Fruit fly (Drosophila melanogaster) whole organism, embryonic: ENCODE results near the gene Pex10.

Source experiments
- B-H1 ChIP-seq: fragments of 200-800 bp; sonication (Bioruptor generic); IDR thresholded peaks from 3 replicates; pipeline ENCODE4 v1.3.6; 2022; ENCODE audit warnings: missing biosample characterization, missing genetic modification characterization
- Bgb ChIP-seq: fragments of 200-800 bp; sonication (Bioruptor generic); IDR thresholded peaks from 2 replicates; pipeline ENCODE4 v1.3.6; 2022; ENCODE audit warnings: missing biosample characterization, missing genetic modification characterization; ENCODE audit not compliant: partially characterized antibody
- CG12155 ChIP-seq: fragments of 200-800 bp; sonication (Bioruptor generic); optimal IDR thresholded peaks from 3 replicates; lab custom pipeline; 2016; ENCODE audit warnings: missing biosample characterization, missing genetic modification characterization
- CG12659 ChIP-seq: fragments of 200-800 bp; sonication (Bioruptor generic); optimal IDR thresholded peaks from 3 replicates; lab custom pipeline; 2017; ENCODE audit warnings: mild to moderate bottlenecking, missing biosample characterization, missing genetic modification reagents, missing genetic modification characterization
- CG12769 ChIP-seq: fragments of 200-800 bp; sonication (Bioruptor generic); optimal IDR thresholded peaks from 2 replicates; lab custom pipeline; 2019; ENCODE audit warnings: missing biosample characterization, mild to moderate bottlenecking, missing genetic modification characterization, moderate library complexity
- CG13296 ChIP-seq: fragments of 200-800 bp; sonication (Bioruptor generic); optimal IDR thresholded peaks from 3 replicates; lab custom pipeline; 2018; ENCODE audit warnings: missing biosample characterization, mild to moderate bottlenecking, missing genetic modification characterization
- CG13894 ChIP-seq: fragments of 200-800 bp; sonication (Bioruptor generic); optimal IDR thresholded peaks from 3 replicates; lab custom pipeline; 2018; ENCODE audit warnings: missing biosample characterization, mild to moderate bottlenecking, missing genetic modification characterization, moderate library complexity
- CG14710 ChIP-seq: fragments of 200-800 bp; sonication (Bioruptor generic); optimal IDR thresholded peaks from 3 replicates; lab custom pipeline; 2019; ENCODE audit warnings: missing biosample characterization, mild to moderate bottlenecking, missing genetic modification characterization, moderate library complexity
- CG15514 ChIP-seq: fragments of 200-800 bp; sonication (Bioruptor generic); optimal IDR thresholded peaks from 3 replicates; lab custom pipeline; 2017; ENCODE audit warnings: missing biosample characterization, missing genetic modification characterization, mild to moderate bottlenecking, moderate library complexity, missing genetic modification reagents
- CG16813 ChIP-seq: fragments of 200-800 bp; sonication (Bioruptor generic); IDR thresholded peaks from 3 replicates; pipeline ENCODE4 v1.3.6; 2022; ENCODE audit warnings: missing biosample characterization, missing genetic modification characterization; ENCODE audit not compliant: partially characterized antibody
- CG17912 ChIP-seq: fragments of 200-800 bp; sonication (Bioruptor generic); optimal IDR thresholded peaks from 2 replicates; lab custom pipeline; 2018; ENCODE audit warnings: missing biosample characterization, mild to moderate bottlenecking, missing genetic modification characterization
- CG31441 ChIP-seq: fragments of 200-800 bp; sonication (Bioruptor generic); IDR thresholded peaks from 2 replicates; pipeline ENCODE4 v1.3.6; 2022; ENCODE audit warnings: missing biosample characterization, missing genetic modification characterization
- CG3281 ChIP-seq: fragments of 200-800 bp; sonication (Bioruptor generic); optimal IDR thresholded peaks from 3 replicates; lab custom pipeline; 2017; ENCODE audit warnings: missing biosample characterization, mild to moderate bottlenecking, missing genetic modification characterization
- CG34224 ChIP-seq: fragments of 200-800 bp; sonication (Bioruptor generic); IDR thresholded peaks from 3 replicates; pipeline ENCODE4 v1.3.6; 2022; ENCODE audit warnings: missing biosample characterization, missing genetic modification characterization; ENCODE audit not compliant: partially characterized antibody
- CG6791 ChIP-seq: fragments of 200-800 bp; sonication (Bioruptor generic); IDR thresholded peaks from 3 replicates; pipeline ENCODE4 v1.3.6; 2022; ENCODE audit warnings: missing biosample characterization, missing genetic modification characterization; ENCODE audit not compliant: partially characterized antibody
- CG7963 ChIP-seq: fragments of 200-800 bp; sonication (Bioruptor generic); IDR thresholded peaks from 3 replicates; pipeline ENCODE4 v1.3.6; 2022; ENCODE audit warnings: missing biosample characterization, missing genetic modification characterization; ENCODE audit not compliant: partially characterized antibody
- CG7987 ChIP-seq: fragments of 200-800 bp; sonication (Bioruptor generic); optimal IDR thresholded peaks from 2 replicates; lab custom pipeline; 2018; ENCODE audit warnings: missing biosample characterization, mild to moderate bottlenecking, missing genetic modification characterization, moderate library complexity
- D19A ChIP-seq: fragments of 200-800 bp; optimal IDR thresholded peaks from 3 replicates; lab custom pipeline; 2019; ENCODE audit warnings: missing biosample characterization, mild to moderate bottlenecking, missing genetic modification characterization, moderate library complexity
- Ets97D ChIP-seq: fragments of 200-800 bp; sonication (Bioruptor generic); optimal IDR thresholded peaks from 3 replicates; lab custom pipeline; 2016; ENCODE audit warnings: missing biosample characterization, missing genetic modification characterization
- HmgD ChIP-seq: fragments of 200-800 bp; sonication (Bioruptor generic); optimal IDR thresholded peaks from 3 replicates; lab custom pipeline; 2016; ENCODE audit warnings: missing biosample characterization, missing genetic modification characterization
- MBD-R2 ChIP-seq: fragments of 200-800 bp; sonication (Bioruptor generic); IDR thresholded peaks from 2 replicates; pipeline ENCODE4 v1.3.6; 2022; ENCODE audit warnings: missing biosample characterization, missing genetic modification characterization
- Med ChIP-seq: fragments of 200-800 bp; sonication (Bioruptor generic); peaks from one replicate; lab custom pipeline; 2016; ENCODE audit warnings: missing biosample characterization, missing genetic modification characterization, mild to moderate bottlenecking, inconsistent platforms, moderate library complexity
- Mes4 ChIP-seq: fragments of 200-800 bp; sonication (Bioruptor generic); optimal IDR thresholded peaks from 2 replicates; lab custom pipeline; 2016; ENCODE audit warnings: missing biosample characterization, missing genetic modification characterization
- NC2β ChIP-seq: fragments of 200-800 bp; sonication (Bioruptor generic); optimal IDR thresholded peaks from 2 replicates; lab custom pipeline; 2016; ENCODE audit warnings: missing biosample characterization, missing genetic modification characterization
- NFAT ChIP-seq: fragments of 200-800 bp; sonication (Bioruptor generic); IDR thresholded peaks from 2 replicates; pipeline ENCODE4 v1.3.6; 2022; ENCODE audit warnings: missing biosample characterization, missing genetic modification characterization
- PHDP ChIP-seq: fragments of 200-800 bp; sonication (Bioruptor generic); optimal IDR thresholded peaks from 3 replicates; lab custom pipeline; 2018; ENCODE audit warnings: missing biosample characterization, mild to moderate bottlenecking, missing genetic modification characterization, moderate library complexity
- Pdp1 ChIP-seq, 2 experiments: fragments of 200-800 bp; sonication (Bioruptor generic); optimal IDR thresholded peaks; 3 replicates each; lab custom pipeline; 2016; ENCODE audit warnings: missing biosample characterization in 2 of 2, missing genetic modification characterization in 2 of 2, mild to moderate bottlenecking in 1 of 2, moderate library complexity in 1 of 2
- Side ChIP-seq: fragments of 200-800 bp; sonication (Bioruptor generic); optimal IDR thresholded peaks from 2 replicates; lab custom pipeline; 2016; ENCODE audit warnings: missing biosample characterization, missing genetic modification characterization
- Sox100B ChIP-seq: fragments of 200-800 bp; sonication (Bioruptor generic); optimal IDR thresholded peaks from 3 replicates; lab custom pipeline; 2018; ENCODE audit warnings: missing biosample characterization, mild to moderate bottlenecking, missing genetic modification characterization
- Xbp1 ChIP-seq: fragments of 200-800 bp; sonication (Bioruptor generic); optimal IDR thresholded peaks from 3 replicates; lab custom pipeline; 2016; ENCODE audit warnings: missing biosample characterization, mild to moderate bottlenecking, missing genetic modification characterization
- ci ChIP-seq: fragments of 200-800 bp; sonication (Bioruptor generic); IDR thresholded peaks from 3 replicates; pipeline ENCODE4 v1.3.6; 2022; ENCODE audit warnings: missing biosample characterization, missing genetic modification characterization
- corto ChIP-seq: fragments of 200-800 bp; sonication (Bioruptor generic); optimal IDR thresholded peaks from 2 replicates; lab custom pipeline; 2016; ENCODE audit warnings: missing biosample characterization, mild to moderate bottlenecking, missing genetic modification characterization, moderate library complexity
- dmrt99B ChIP-seq: fragments of 200-800 bp; sonication (Bioruptor generic); optimal IDR thresholded peaks from 2 replicates; lab custom pipeline; 2018; ENCODE audit warnings: missing biosample characterization, mild to moderate bottlenecking, missing genetic modification characterization, moderate library complexity
- fu2 ChIP-seq: fragments of 200-800 bp; sonication (Bioruptor generic); optimal IDR thresholded peaks from 2 replicates; lab custom pipeline; 2016; ENCODE audit warnings: missing biosample characterization, missing genetic modification characterization
- her ChIP-seq: fragments of 200-800 bp; sonication (Bioruptor generic); optimal IDR thresholded peaks from 2 replicates; lab custom pipeline; 2016; ENCODE audit warnings: missing biosample characterization, missing genetic modification characterization
- hkb ChIP-seq, 2 experiments: fragments of 200-800 bp in 1 of 2; fragments of >200 bp in 1 of 2; sonication (Bioruptor generic) in 1 of 2; IDR thresholded peaks in 1 of 2; optimal IDR thresholded peaks in 1 of 2; 2 replicates each; pipeline versions ENCODE4 v1.3.6 to Lab custom; 2017 to 2022; ENCODE audit warnings: missing biosample characterization in 1 of 2, missing genetic modification characterization in 1 of 2
- jumu ChIP-seq: fragments of 200-800 bp; sonication (Bioruptor generic); optimal IDR thresholded peaks from 3 replicates; lab custom pipeline; 2016; ENCODE audit warnings: missing biosample characterization, missing genetic modification characterization
- kay ChIP-seq: fragments of 200-800 bp; sonication (Bioruptor generic); optimal IDR thresholded peaks from 2 replicates; lab custom pipeline; 2016; ENCODE audit warnings: missing biosample characterization, missing genetic modification characterization
- mld ChIP-seq: fragments of 200-800 bp; sonication (Bioruptor generic); IDR thresholded peaks from 3 replicates; pipeline ENCODE4 v1.3.6; 2022; ENCODE audit warnings: missing biosample characterization, missing genetic modification characterization; ENCODE audit not compliant: partially characterized antibody
- nerfin-2 ChIP-seq: fragments of 200-800 bp; sonication (Bioruptor generic); IDR thresholded peaks from 2 replicates; pipeline ENCODE4 v1.3.6; 2022; ENCODE audit warnings: missing biosample characterization, missing genetic modification characterization; ENCODE audit not compliant: partially characterized antibody
- nmo ChIP-seq: fragments of 200-800 bp; sonication (Bioruptor generic); optimal IDR thresholded peaks from 2 replicates; lab custom pipeline; 2018; ENCODE audit warnings: missing biosample characterization, mild to moderate bottlenecking, missing genetic modification characterization, moderate library complexity
- psq ChIP-seq: fragments of 200-800 bp; sonication (Bioruptor generic); optimal IDR thresholded peaks from 2 replicates; lab custom pipeline; 2017; ENCODE audit warnings: missing biosample characterization, missing genetic modification characterization
- pum ChIP-seq: fragments of 200-800 bp; sonication (Bioruptor generic); optimal IDR thresholded peaks from 2 replicates; lab custom pipeline; 2016; ENCODE audit warnings: missing biosample characterization, missing genetic modification characterization
- sqz ChIP-seq: fragments of 200-800 bp; sonication (Bioruptor generic); optimal IDR thresholded peaks from 3 replicates; lab custom pipeline; 2018; ENCODE audit warnings: missing biosample characterization, mild to moderate bottlenecking, missing genetic modification characterization
- unc-4 ChIP-seq: fragments of 200-800 bp; sonication (Bioruptor generic); IDR thresholded peaks from 2 replicates; pipeline ENCODE4 v1.3.6; 2022; ENCODE audit warnings: missing biosample characterization, missing genetic modification characterization; ENCODE audit not compliant: partially characterized antibody
- vnd ChIP-seq: fragments of 200-800 bp; sonication (Bioruptor generic); IDR thresholded peaks from 3 replicates; pipeline ENCODE4 v1.3.6; 2022; ENCODE audit warnings: missing biosample characterization, missing genetic modification characterization; ENCODE audit not compliant: partially characterized antibody
- wek ChIP-seq: fragments of 200-800 bp; sonication (Bioruptor generic); optimal IDR thresholded peaks from 3 replicates; lab custom pipeline; 2018; ENCODE audit warnings: missing biosample characterization, mild to moderate bottlenecking, missing genetic modification characterization, moderate library complexity

Gene Pex10

dm6 chr3L:1545693-1546329, 12.2 kb upstream of the Pex10 start, which contains the start of the genes CG32313 and Pcyt1 (continued):
- no peak for TF ChIP-seq pum (GFP tag; lab: Kevin White, UChicago)
- TF ChIP-seq psq (GFP tag; lab: Kevin White, UChicago) = no peak
- peak; percentile 73 for TF ChIP-seq CG7987 (GFP tag; lab: Kevin White, UChicago)
- TF ChIP-seq CG17912 (GFP tag; lab: Kevin White, UChicago) = peak; percentile 63
- peak; percentile 87 for TF ChIP-seq unc-4 (GFP tag; lab: Robert Waterston, UW)
- peak; percentile 94 for TF ChIP-seq Bgb (GFP tag; lab: Robert Waterston, UW)
- TF ChIP-seq fu2 (GFP tag; lab: Kevin White, UChicago) = peak; percentile 11
- TF ChIP-seq Pdp1 (GFP tag; optimal IDR thresholded peaks at IDR 0.05; lab: Kevin White, UChicago) = no peak
- TF ChIP-seq jumu (GFP tag; lab: Kevin White, UChicago) = peak; percentile 33
- peak; percentile 82 for TF ChIP-seq Med (GFP tag; lab: Kevin White, UChicago)
- peak; percentile 80; the same call in 1 of the 3 replicates for TF ChIP-seq mld
- peak; percentile 54 for TF ChIP-seq CG14710 (tag; lab: Kevin White, UChicago)
- TF ChIP-seq vnd = peak; percentile 79
- no peak for TF ChIP-seq Sox100B (GFP tag; lab: Kevin White, UChicago)
- TF ChIP-seq PHDP (tag; lab: Kevin White, UChicago) = peak; percentile 42
- TF ChIP-seq Mes4 (GFP tag; lab: Kevin White, UChicago) = no peak
- TF ChIP-seq CG12155 = peak; percentile 12
- TF ChIP-seq wek (GFP tag; lab: Kevin White, UChicago) = peak; percentile 86
- TF ChIP-seq her (GFP tag; lab: Kevin White, UChicago) = peak; percentile 41
- TF ChIP-seq CG15514 = peak; percentile 91
- TF ChIP-seq CG3281 = peak; percentile 31
- peak; percentile 49 for TF ChIP-seq HmgD (GFP tag; lab: Kevin White, UChicago)
- TF ChIP-seq CG12659 = peak; percentile 62
- TF ChIP-seq B-H1 (GFP tag; lab: Robert Waterston, UW) = no peak
- no peak for TF ChIP-seq sqz (GFP tag; lab: Kevin White, UChicago)
- peak; percentile 45 for TF ChIP-seq MBD-R2
- TF ChIP-seq hkb (optimal IDR thresholded peaks at IDR 0.05; lab: Kevin White, UChicago) = no peak
- TF ChIP-seq hkb (GFP tag; IDR thresholded peaks at IDR 0.05; lab: Robert Waterston, UW) = 0 out of 2 replicates have a peak, but pooled peaks have one; percentile 24
- TF ChIP-seq NFAT (GFP tag; lab: Robert Waterston, UW) = no peak; the same call in 1 of the 2 replicates
- TF ChIP-seq kay (GFP tag; lab: Kevin White, UChicago) = no peak
- no peak for TF ChIP-seq D19A
- TF ChIP-seq ci = peak; percentile 56; the same call in 1 of the 3 replicates
- TF ChIP-seq corto (GFP tag; lab: Kevin White, UChicago) = peak; percentile 8
- TF ChIP-seq Xbp1 (GFP tag; lab: Kevin White, UChicago) = peak; percentile 21
- no peak for TF ChIP-seq dmrt99B (tag; lab: Kevin White, UChicago)
- peak; percentile 50 for TF ChIP-seq nmo (GFP tag; lab: Kevin White, UChicago)
- peak; percentile 46 for TF ChIP-seq Ets97D (GFP tag; lab: Kevin White, UChicago)
- TF ChIP-seq NC2β (GFP tag; lab: Kevin White, UChicago) = peak; percentile 11
- peak; percentile 15 for TF ChIP-seq CG12769 (tag; lab: Kevin White, UChicago)
- peak; percentile 96 for TF ChIP-seq CG6791
- TF ChIP-seq CG16813 (GFP tag; lab: Robert Waterston, UW) = peak; percentile 86
- peak; percentile 40 for TF ChIP-seq CG13296 (GFP tag; lab: Kevin White, UChicago)
- TF ChIP-seq CG34224 (GFP tag; lab: Robert Waterston, UW) = peak; percentile 87
- TF ChIP-seq CG13894 (tag; lab: Kevin White, UChicago) = peak; percentile 59
- TF ChIP-seq Side (GFP tag; lab: Kevin White, UChicago) = peak; percentile 25
- peak; percentile 90 for TF ChIP-seq CG7963
- TF ChIP-seq CG31441 (GFP tag; lab: Robert Waterston, UW) = peak; percentile 28; the same call in 1 of the 2 replicates
- peak; percentile 89 for TF ChIP-seq nerfin-2 (GFP tag; lab: Robert Waterston, UW)
